Worm (Caenorhabditis elegans) whole organism, mixed stage, embryonic: ENCODE data around the gene F52G3.1.

Source experiments
- M03D4.4 ChIP-seq: sonication (generic microtip); optimal IDR thresholded peaks from 2 replicates; lab custom pipeline; 2017; ENCODE audit warnings: mild to moderate bottlenecking, missing genetic modification characterization, missing compliant biosample characterization
- bed-3 ChIP-seq: fragments of 200-800 bp; sonication (Bioruptor generic); optimal IDR thresholded peaks from 3 replicates; lab custom pipeline; 2018; ENCODE audit warnings: mild to moderate bottlenecking, missing genetic modification characterization, moderate library complexity, missing compliant biosample characterization
- blmp-1 ChIP-seq: fragments of 150-350 bp; optimal IDR thresholded peaks from 2 replicates; lab custom pipeline; 2014; ENCODE audit warnings: missing biosample characterization, missing genetic modification characterization
- ceh-39 ChIP-seq: fragments of 150-350 bp; optimal IDR thresholded peaks from 2 replicates; lab custom pipeline; 2014; ENCODE audit warnings: missing biosample characterization, missing genetic modification characterization
- ceh-43 ChIP-seq: fragments of 200-800 bp; sonication (Bioruptor generic); optimal IDR thresholded peaks from 2 replicates; lab custom pipeline; 2018; ENCODE audit warnings: mild to moderate bottlenecking, missing genetic modification characterization, moderate library complexity, missing compliant biosample characterization
- ceh-83 ChIP-seq: fragments of 200-800 bp; sonication (Bioruptor generic); optimal IDR thresholded peaks from 2 replicates; lab custom pipeline; 2018; ENCODE audit warnings: mild to moderate bottlenecking, missing genetic modification characterization, missing compliant biosample characterization
- ces-1 ChIP-seq: fragments of 150-350 bp; optimal IDR thresholded peaks from 2 replicates; lab custom pipeline; 2014; ENCODE audit warnings: missing biosample characterization, missing genetic modification reagents, missing genetic modification characterization
- cnd-1 ChIP-seq: fragments of 200-800 bp; sonication (Bioruptor generic); optimal IDR thresholded peaks from 2 replicates; lab custom pipeline; 2018; ENCODE audit warnings: mild to moderate bottlenecking, missing genetic modification characterization, missing compliant biosample characterization
- drap-1 ChIP-seq: fragments of 200-800 bp; sonication (Bioruptor generic); optimal IDR thresholded peaks from 3 replicates; lab custom pipeline; 2018; ENCODE audit warnings: mild to moderate bottlenecking, missing genetic modification characterization, missing compliant biosample characterization
- elt-1 ChIP-seq: sonication (generic microtip); optimal IDR thresholded peaks from 2 replicates; lab custom pipeline; 2017; ENCODE audit warnings: missing genetic modification characterization, mild to moderate bottlenecking, missing compliant biosample characterization, antibody characterized with exemption, moderate library complexity, borderline replicate concordance; ENCODE audit not compliant: insufficient read depth
- elt-3 ChIP-seq: fragments of 150-350 bp; optimal IDR thresholded peaks from 2 replicates; lab custom pipeline; 2014; ENCODE audit warnings: missing biosample characterization, missing genetic modification characterization
- flh-1 ChIP-seq: fragments of 200-800 bp; sonication (Bioruptor generic); optimal IDR thresholded peaks from 2 replicates; lab custom pipeline; 2018; ENCODE audit warnings: mild to moderate bottlenecking, missing genetic modification characterization, moderate library complexity, missing compliant biosample characterization
- ham-2 ChIP-seq: fragments of 200-800 bp; sonication (Bioruptor generic); optimal IDR thresholded peaks from 2 replicates; lab custom pipeline; 2018; ENCODE audit warnings: mild to moderate bottlenecking, missing genetic modification characterization, missing compliant biosample characterization
- hlh-1 ChIP-seq: fragments of 150-350 bp; optimal IDR thresholded peaks from 2 replicates; lab custom pipeline; 2014; ENCODE audit warnings: missing biosample characterization, missing genetic modification reagents, missing genetic modification characterization
- lin-13 ChIP-seq: fragments of 150-350 bp; optimal IDR thresholded peaks from 2 replicates; lab custom pipeline; 2014; ENCODE audit warnings: missing biosample characterization, missing genetic modification characterization
- lin-32 ChIP-seq: fragments of 200-800 bp; sonication (Bioruptor generic); optimal IDR thresholded peaks from 2 replicates; lab custom pipeline; 2018; ENCODE audit warnings: mild to moderate bottlenecking, missing genetic modification characterization, missing compliant biosample characterization
- lsy-2 ChIP-seq: fragments of 150-350 bp; optimal IDR thresholded peaks from 2 replicates; lab custom pipeline; 2014; ENCODE audit warnings: missing biosample characterization, missing genetic modification characterization
- mab-5 ChIP-seq: fragments of 150-350 bp; optimal IDR thresholded peaks from 2 replicates; lab custom pipeline; 2014; ENCODE audit warnings: missing biosample characterization, missing genetic modification characterization
- mep-1 ChIP-seq: fragments of 150-350 bp; optimal IDR thresholded peaks from 2 replicates; lab custom pipeline; 2017; ENCODE audit warnings: missing biosample characterization, missing genetic modification reagents, missing genetic modification characterization, inconsistent platforms
- mls-2 ChIP-seq: sonication (generic microtip); optimal IDR thresholded peaks from 2 replicates; lab custom pipeline; 2016; ENCODE audit warnings: mild to moderate bottlenecking, missing genetic modification characterization, moderate library complexity, missing compliant biosample characterization
- nhr-12 ChIP-seq: fragments of 150-350 bp; optimal IDR thresholded peaks from 2 replicates; lab custom pipeline; 2014; ENCODE audit warnings: missing biosample characterization, missing genetic modification characterization
- nhr-2 ChIP-seq: fragments of 150-350 bp; optimal IDR thresholded peaks from 2 replicates; lab custom pipeline; 2014; ENCODE audit warnings: missing biosample characterization, missing genetic modification characterization
- nhr-76 ChIP-seq: sonication (generic microtip); optimal IDR thresholded peaks from 2 replicates; lab custom pipeline; 2017; ENCODE audit warnings: missing biosample characterization, missing genetic modification characterization
- pha-4 ChIP-seq: fragments of 150-350 bp; optimal IDR thresholded peaks from 2 replicates; lab custom pipeline; 2018; ENCODE audit warnings: missing biosample characterization, missing genetic modification reagents, missing genetic modification characterization
- sem-2 ChIP-seq: fragments of 200-800 bp; sonication (Bioruptor generic); optimal IDR thresholded peaks from 2 replicates; lab custom pipeline; 2018; ENCODE audit warnings: mild to moderate bottlenecking, missing genetic modification characterization, missing compliant biosample characterization
- snpc-4 ChIP-seq: fragments of 150-350 bp; optimal IDR thresholded peaks from 2 replicates; lab custom pipeline; 2014; ENCODE audit warnings: missing biosample characterization, missing genetic modification characterization
- sptf-1 ChIP-seq: sonication (generic microtip); optimal IDR thresholded peaks from 2 replicates; lab custom pipeline; 2017; ENCODE audit warnings: mild to moderate bottlenecking, missing genetic modification characterization, moderate library complexity, missing compliant biosample characterization
- tbx-8 ChIP-seq: fragments of 200-800 bp; sonication (Bioruptor generic); optimal IDR thresholded peaks from 2 replicates; lab custom pipeline; 2018; ENCODE audit warnings: mild to moderate bottlenecking, missing genetic modification characterization, moderate library complexity, missing compliant biosample characterization
- unc-120 ChIP-seq: sonication (generic microtip); optimal IDR thresholded peaks from 2 replicates; lab custom pipeline; 2017; ENCODE audit warnings: missing genetic modification characterization, missing compliant biosample characterization; ENCODE audit not compliant: poor library complexity, severe bottlenecking
- unc-39 ChIP-seq: fragments of 150-350 bp; optimal IDR thresholded peaks from 2 replicates; lab custom pipeline; 2014; ENCODE audit warnings: missing biosample characterization, missing genetic modification characterization
- unc-62 ChIP-seq: fragments of 150-350 bp; optimal IDR thresholded peaks from 2 replicates; lab custom pipeline; 2014; ENCODE audit warnings: missing biosample characterization, missing genetic modification reagents, missing genetic modification characterization
- zip-8 ChIP-seq: fragments of 150-350 bp; optimal IDR thresholded peaks from 2 replicates; lab custom pipeline; 2014; ENCODE audit warnings: missing biosample characterization, missing genetic modification characterization
- ztf-11 ChIP-seq: fragments of 150-350 bp; optimal IDR thresholded peaks from 2 replicates; lab custom pipeline; 2014; ENCODE audit warnings: missing biosample characterization, missing genetic modification characterization

Gene F52G3.1

ce11 chrX:16931255-16932023 is 32.2 kb upstream of the F52G3.1 start:
- TF ChIP-seq unc-62 (GFP tag; lab: Kevin White, UChicago) (no peak), sem-2 (GFP tag; lab: Kevin White, UChicago) (no peak), cnd-1 (tag; lab: Kevin White, UChicago) (no peak), lsy-2 (tag; lab: Kevin White, UChicago) (no peak), snpc-4 (tag; lab: Kevin White, UChicago) (no peak), M03D4.4 (tag; lab: Kevin White, UChicago) (no peak), ceh-83 (GFP tag; lab: Kevin White, UChicago) (no peak), nhr-2 (no peak), pha-4 (tag; lab: Kevin White, UChicago) (peak; percentile 12), mep-1 (tag; lab: Kevin White, UChicago) (peak; percentile 27), mab-5 (tag; lab: Kevin White, UChicago) (no peak), ham-2 (GFP tag; lab: Kevin White, UChicago) (no peak)
- TF ChIP-seq, all 35 proteins: peak for 2

- no peak for TF ChIP-seq hlh-1 (tag; lab: Kevin White, UChicago)
- TF ChIP-seq ham-2 (GFP tag; lab: Kevin White, UChicago) = no peak
- TF ChIP-seq lin-13 (tag; lab: Kevin White, UChicago) = no peak
- no peak for TF ChIP-seq nhr-2
- TF ChIP-seq snpc-4 (tag; lab: Kevin White, UChicago) = no peak
- TF ChIP-seq flh-1 (GFP tag; lab: Kevin White, UChicago) = no peak
- TF ChIP-seq sptf-1 = no peak
- TF ChIP-seq elt-3 = no peak
- no peak for TF ChIP-seq bed-3 (GFP tag; lab: Kevin White, UChicago)
- TF ChIP-seq unc-62 (GFP tag; lab: Kevin White, UChicago) = no peak
- no peak for TF ChIP-seq mls-2 (tag; lab: Kevin White, UChicago)
Measured at ce11 chrX:16942316-16942715, 21.4 kb upstream of the F52G3.1 start.

- TF ChIP-seq sem-2 (GFP tag; lab: Kevin White, UChicago) = peak; percentile 0
- TF ChIP-seq cnd-1 (tag; lab: Kevin White, UChicago) = peak; percentile 26
- peak; percentile 57 for TF ChIP-seq sptf-1
- no peak for TF ChIP-seq M03D4.4 (tag; lab: Kevin White, UChicago)
- no peak for TF ChIP-seq unc-120 (tag; lab: Kevin White, UChicago)
- TF ChIP-seq mab-5 (tag; lab: Kevin White, UChicago) = no peak
- no peak for TF ChIP-seq ztf-11 (tag; lab: Kevin White, UChicago)
- no peak for TF ChIP-seq lin-32 (GFP tag; lab: Kevin White, UChicago)
- no peak for TF ChIP-seq nhr-2
- TF ChIP-seq nhr-12 (tag; lab: Kevin White, UChicago) = no peak
- TF ChIP-seq blmp-1 (tag; lab: Kevin White, UChicago) = no peak
- TF ChIP-seq tbx-8 = no peak
- no peak for TF ChIP-seq unc-39 (tag; lab: Kevin White, UChicago)
- TF ChIP-seq ceh-39 (tag; lab: Kevin White, UChicago) = peak; percentile 51
- no peak for TF ChIP-seq elt-1
- TF ChIP-seq ceh-83 (GFP tag; lab: Kevin White, UChicago) = peak; percentile 62
- TF ChIP-seq mls-2 (tag; lab: Kevin White, UChicago) = peak; percentile 30
- no peak for TF ChIP-seq ham-2 (GFP tag; lab: Kevin White, UChicago)
- peak; percentile 49 for TF ChIP-seq bed-3 (GFP tag; lab: Kevin White, UChicago)
- peak; percentile 37 for TF ChIP-seq flh-1 (GFP tag; lab: Kevin White, UChicago)
- peak; percentile 32 for TF ChIP-seq drap-1 (GFP tag; lab: Kevin White, UChicago)
- TF ChIP-seq snpc-4 (tag; lab: Kevin White, UChicago) = no peak
- TF ChIP-seq lin-13 (tag; lab: Kevin White, UChicago) = no peak
- TF ChIP-seq zip-8 (tag; lab: Kevin White, UChicago) = no peak
- no peak for TF ChIP-seq unc-62 (GFP tag; lab: Kevin White, UChicago)
- TF ChIP-seq lsy-2 (tag; lab: Kevin White, UChicago) = no peak
- TF ChIP-seq ces-1 (GFP tag; lab: Kevin White, UChicago) = peak; percentile 42
- no peak for TF ChIP-seq hlh-1 (tag; lab: Kevin White, UChicago)
- no peak for TF ChIP-seq ceh-43
- no peak for TF ChIP-seq mep-1 (tag; lab: Kevin White, UChicago)
- TF ChIP-seq nhr-76 (tag; lab: Kevin White, UChicago) = no peak
- TF ChIP-seq, all 35 proteins: peak for 10
Measured at ce11 chrX:16943934-16944914, 19.4 kb upstream of the F52G3.1 start.
